Worm (Caenorhabditis elegans) whole organism, early embryonic: ENCODE measurements around the gene C30G12.2.

Experiments used
- B0310.2 ChIP-seq: sonication (generic microtip); optimal IDR thresholded peaks from 2 replicates; lab custom pipeline; 2016; ENCODE audit warnings: mild to moderate bottlenecking, missing genetic modification characterization, missing compliant biosample characterization
- F13C5.2 ChIP-seq: sonication (generic microtip); optimal IDR thresholded peaks from 2 replicates; lab custom pipeline; 2017; ENCODE audit warnings: mild to moderate bottlenecking, missing genetic modification characterization, inconsistent platforms, missing compliant biosample characterization
- aly-1 ChIP-seq: sonication (generic microtip); optimal IDR thresholded peaks from 2 replicates; lab custom pipeline; 2016; ENCODE audit warnings: missing genetic modification characterization, missing compliant biosample characterization
- ama-1 ChIP-seq: fragments of 150-350 bp; optimal IDR thresholded peaks from 2 replicates; lab custom pipeline; 2014
- ceh-13 ChIP-seq: fragments of 200-800 bp; sonication (Bioruptor generic); optimal IDR thresholded peaks from 2 replicates; lab custom pipeline; 2018; ENCODE audit warnings: mild to moderate bottlenecking, missing genetic modification characterization, missing compliant biosample characterization
- hmbx-1 ChIP-seq: sonication (generic microtip); optimal IDR thresholded peaks from 2 replicates; lab custom pipeline; 2016; ENCODE audit warnings: mild to moderate bottlenecking, missing genetic modification characterization, missing compliant biosample characterization
- hnd-1 ChIP-seq: sonication (generic microtip); optimal IDR thresholded peaks from 2 replicates; lab custom pipeline; 2016; ENCODE audit warnings: missing genetic modification characterization, missing compliant biosample characterization
- scrt-1 ChIP-seq: fragments of 200-800 bp; sonication (Bioruptor generic); IDR thresholded peaks from 2 replicates; pipeline ENCODE4 v1.3.6; 2022; ENCODE audit warnings: missing genetic modification characterization, missing compliant biosample characterization
- sea-1 ChIP-seq: fragments of 200-800 bp; sonication (Bioruptor generic); conservative IDR thresholded peaks from 2 replicates; pipeline ENCODE4 v1.3.6; 2022; ENCODE audit warnings: missing genetic modification characterization, missing compliant biosample characterization
- tbx-11 ChIP-seq: fragments of 200-800 bp; sonication (Bioruptor generic); IDR thresholded peaks from 2 replicates; pipeline ENCODE4 v1.3.6; 2022; ENCODE audit warnings: missing genetic modification characterization, missing compliant biosample characterization
- tbx-37 ChIP-seq: fragments of 200-800 bp; sonication (Bioruptor generic); conservative IDR thresholded peaks from 2 replicates; pipeline ENCODE4 v1.3.6; 2022; ENCODE audit warnings: missing genetic modification reagents, missing genetic modification characterization, missing compliant biosample characterization
- tra-4 ChIP-seq: sonication (generic microtip); optimal IDR thresholded peaks from 2 replicates; lab custom pipeline; 2017; ENCODE audit warnings: missing genetic modification characterization, missing compliant biosample characterization

- TF ChIP-seq ama-1 (no peak), hnd-1 (tag; lab: Kevin White, UChicago) (no peak), tra-4 (tag; lab: Kevin White, UChicago) (no peak), ceh-13 (GFP tag; lab: Kevin White, UChicago) (no peak), B0310.2 (tag; lab: Kevin White, UChicago) (no peak), sea-1 (no peak), hmbx-1 (tag; lab: Kevin White, UChicago) (no peak), tbx-37 (GFP tag; lab: Robert Waterston, UW) (no peak), tbx-11 (no peak), scrt-1 (no peak), aly-1 (tag; lab: Kevin White, UChicago) (no peak), F13C5.2 (tag; lab: Kevin White, UChicago) (no peak)
Observed at ce11 chrII:7323925-7324324, 33.7 kb downstream of the C30G12.2 start, which contains the start of gene F21D12.3.
